Worm (Caenorhabditis elegans) whole organism, late embryonic: ENCODE measurements around the gene Y57G11C.30.
A peak's percentile ranks its signal among the peaks of the same experiment; 100 is the strongest.

Source experiments
- C08G9.2 ChIP-seq: sonication (generic microtip); optimal IDR thresholded peaks from 2 replicates; lab custom pipeline; 2016; ENCODE audit warnings: mild to moderate bottlenecking, missing genetic modification characterization, moderate library complexity, missing compliant biosample characterization
- C38D4.7 ChIP-seq: fragments of 200-800 bp; sonication (Bioruptor generic); optimal IDR thresholded peaks from 2 replicates; lab custom pipeline; 2018; ENCODE audit warnings: mild to moderate bottlenecking, missing genetic modification characterization, moderate library complexity, missing compliant biosample characterization
- F13H6.1 ChIP-seq: sonication (generic microtip); optimal IDR thresholded peaks from 2 replicates; lab custom pipeline; 2016; ENCODE audit warnings: missing genetic modification characterization, missing compliant biosample characterization
- K02D7.2 ChIP-seq: sonication (generic microtip); optimal IDR thresholded peaks from 2 replicates; lab custom pipeline; 2017; ENCODE audit warnings: mild to moderate bottlenecking, missing genetic modification characterization, missing compliant biosample characterization
- K09A11.1 ChIP-seq: sonication (generic microtip); optimal IDR thresholded peaks from 2 replicates; lab custom pipeline; 2017; ENCODE audit warnings: antibody characterized with exemption, mild to moderate bottlenecking, missing genetic modification characterization, missing compliant biosample characterization; ENCODE audit not compliant: insufficient read depth
- T23F11.4 ChIP-seq: fragments of 200-800 bp; sonication (Bioruptor generic); optimal IDR thresholded peaks from 2 replicates; lab custom pipeline; 2018; ENCODE audit warnings: mild to moderate bottlenecking, missing genetic modification characterization, missing compliant biosample characterization
- ahr-1 ChIP-seq: sonication (generic microtip); optimal IDR thresholded peaks from 2 replicates; lab custom pipeline; 2016; ENCODE audit warnings: missing genetic modification characterization, missing compliant biosample characterization
- ama-1 ChIP-seq: fragments of 150-350 bp; optimal IDR thresholded peaks from 2 replicates; lab custom pipeline; 2014
- ceh-14 ChIP-seq: sonication (generic microtip); optimal IDR thresholded peaks from 2 replicates; lab custom pipeline; 2016; ENCODE audit warnings: missing genotype, missing genetic modification characterization, missing compliant biosample characterization
- ceh-18 ChIP-seq: sonication (generic microtip); optimal IDR thresholded peaks from 2 replicates; lab custom pipeline; 2016; ENCODE audit warnings: missing genetic modification characterization, missing compliant biosample characterization
- ceh-2 ChIP-seq: sonication (generic microtip); optimal IDR thresholded peaks from 2 replicates; lab custom pipeline; 2016; ENCODE audit warnings: missing genotype, missing genetic modification characterization, missing compliant biosample characterization
- ceh-45 ChIP-seq: fragments of 200-800 bp; sonication (Bioruptor generic); IDR thresholded peaks from 2 replicates; pipeline ENCODE4 v1.3.6; 2022; ENCODE audit warnings: missing genetic modification reagents, missing genetic modification characterization, missing compliant biosample characterization
- ceh-9 ChIP-seq: sonication (generic microtip); optimal IDR thresholded peaks from 2 replicates; lab custom pipeline; 2016; ENCODE audit warnings: mild to moderate bottlenecking, missing genetic modification characterization, inconsistent platforms, missing compliant biosample characterization
- dmd-4 ChIP-seq: sonication (generic microtip); optimal IDR thresholded peaks from 2 replicates; lab custom pipeline; 2016; ENCODE audit warnings: borderline replicate concordance, missing genetic modification characterization, missing compliant biosample characterization
- dve-1 ChIP-seq: sonication (generic microtip); optimal IDR thresholded peaks from 2 replicates; lab custom pipeline; 2017; ENCODE audit warnings: antibody characterized with exemption, mild to moderate bottlenecking, missing genetic modification characterization, missing compliant biosample characterization
- elt-2 ChIP-seq: sonication (generic microtip); optimal IDR thresholded peaks from 2 replicates; lab custom pipeline; 2016; ENCODE audit warnings: missing genetic modification reagents, missing genetic modification characterization, missing compliant biosample characterization
- ets-4 ChIP-seq: sonication (generic microtip); optimal IDR thresholded peaks from 2 replicates; lab custom pipeline; 2016; ENCODE audit warnings: missing genetic modification characterization, missing compliant biosample characterization
- fax-1 ChIP-seq: sonication (generic microtip); optimal IDR thresholded peaks from 2 replicates; lab custom pipeline; 2016; ENCODE audit warnings: missing genotype, missing genetic modification characterization, missing compliant biosample characterization
- fkh-6 ChIP-seq: sonication (generic microtip); optimal IDR thresholded peaks from 2 replicates; lab custom pipeline; 2016; ENCODE audit warnings: missing genetic modification characterization, missing compliant biosample characterization
- hlh-13 ChIP-seq: fragments of 200-800 bp; sonication (Bioruptor generic); optimal IDR thresholded peaks from 2 replicates; lab custom pipeline; 2018; ENCODE audit warnings: mild to moderate bottlenecking, missing genetic modification characterization, missing compliant biosample characterization
- hlh-30 ChIP-seq: sonication (generic microtip); optimal IDR thresholded peaks from 2 replicates; lab custom pipeline; 2017; ENCODE audit warnings: antibody characterized with exemption, missing genetic modification characterization, missing compliant biosample characterization; ENCODE audit not compliant: insufficient read depth
- lim-6 ChIP-seq: sonication (generic microtip); optimal IDR thresholded peaks from 2 replicates; lab custom pipeline; 2016; ENCODE audit warnings: missing genetic modification characterization, missing compliant biosample characterization
- lin-11 ChIP-seq: fragments of 200-800 bp; sonication (Bioruptor generic); optimal IDR thresholded peaks from 2 replicates; lab custom pipeline; 2018; ENCODE audit warnings: mild to moderate bottlenecking, missing genetic modification characterization, missing compliant biosample characterization
- nhr-232 ChIP-seq: sonication (generic microtip); optimal IDR thresholded peaks from 2 replicates; lab custom pipeline; 2016; ENCODE audit warnings: missing genetic modification characterization, missing compliant biosample characterization
- pha-2 ChIP-seq: sonication (generic microtip); optimal IDR thresholded peaks from 2 replicates; lab custom pipeline; 2017; ENCODE audit warnings: mild to moderate bottlenecking, missing genetic modification characterization, missing compliant biosample characterization
- pha-4 ChIP-seq: fragments of 150-350 bp; optimal IDR thresholded peaks from 2 replicates; lab custom pipeline; 2018; ENCODE audit warnings: missing biosample characterization, missing genetic modification reagents, missing genetic modification characterization
- pqm-1 ChIP-seq: sonication (generic microtip); optimal IDR thresholded peaks from 2 replicates; lab custom pipeline; 2016; ENCODE audit warnings: missing genetic modification characterization, missing compliant biosample characterization
- rnt-1 ChIP-seq: sonication (generic microtip); optimal IDR thresholded peaks from 2 replicates; lab custom pipeline; 2016; ENCODE audit warnings: missing genetic modification characterization, missing compliant biosample characterization
- sdc-2 ChIP-seq: sonication (generic microtip); optimal IDR thresholded peaks from 2 replicates; lab custom pipeline; 2016; ENCODE audit warnings: missing genotype, missing genetic modification characterization, missing compliant biosample characterization
- sox-2 ChIP-seq: fragments of 200-800 bp; sonication (Bioruptor generic); IDR thresholded peaks from 2 replicates; pipeline ENCODE4 v1.3.6; 2022; ENCODE audit warnings: missing genetic modification reagents, missing genetic modification characterization, missing compliant biosample characterization
- tbx-7 ChIP-seq: sonication (generic microtip); optimal IDR thresholded peaks from 2 replicates; lab custom pipeline; 2016; ENCODE audit warnings: missing genotype, missing genetic modification characterization, missing compliant biosample characterization
- ttx-3 ChIP-seq: sonication (generic microtip); optimal IDR thresholded peaks from 2 replicates; lab custom pipeline; 2016; ENCODE audit warnings: missing genetic modification reagents, missing genetic modification characterization, missing compliant biosample characterization
- unc-3 ChIP-seq, 2 experiments: fragments of 200-800 bp in 1 of 2; sonication (Bioruptor generic) in 1 of 2; sonication (generic microtip) in 1 of 2; conservative IDR thresholded peaks in 1 of 2; optimal IDR thresholded peaks in 1 of 2; 2 replicates each; pipeline versions ENCODE4 v1.3.6 to Lab custom; 2016 to 2022; ENCODE audit warnings: missing compliant biosample characterization in 2 of 2, missing genetic modification characterization in 2 of 2, missing genetic modification reagents in 1 of 2
- unc-42 ChIP-seq: sonication (generic microtip); optimal IDR thresholded peaks from 2 replicates; lab custom pipeline; 2016; ENCODE audit warnings: missing genotype, missing genetic modification characterization, missing compliant biosample characterization
- unc-86 ChIP-seq: sonication (generic microtip); optimal IDR thresholded peaks from 2 replicates; lab custom pipeline; 2016; ENCODE audit warnings: missing genetic modification characterization, missing compliant biosample characterization
- zip-5 ChIP-seq: sonication (generic microtip); optimal IDR thresholded peaks from 2 replicates; lab custom pipeline; 2016; ENCODE audit warnings: missing genetic modification characterization, missing compliant biosample characterization

Gene Y57G11C.30

DNA sequence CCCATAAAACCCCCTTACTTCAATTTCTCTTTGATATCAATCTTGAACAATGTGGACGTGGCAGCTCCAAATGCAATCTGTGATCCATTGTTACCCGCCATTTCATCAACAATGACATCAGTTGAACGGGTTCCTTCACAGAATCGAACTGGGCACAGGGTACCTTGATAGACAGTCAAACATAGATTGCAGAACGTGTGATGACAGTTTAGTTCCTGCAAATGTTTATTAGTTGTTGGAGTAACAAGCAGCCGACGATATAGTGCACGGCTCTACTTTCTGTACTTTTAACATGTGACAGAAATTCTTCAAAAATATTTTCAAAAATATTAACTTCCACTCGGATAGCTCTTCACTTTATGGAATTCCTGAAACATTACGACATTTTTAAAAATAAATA, 5.5 kb downstream of the Y57G11C.30 start, which contains the start of gene Y57G11C.48:
Y57G11C.48 (minus strand) TSS at position 101 of the 400 bp plus-strand sequence.
- no peak for TF ChIP-seq K02D7.2 (tag; lab: Kevin White, UChicago)
- TF ChIP-seq tbx-7 (tag; lab: Kevin White, UChicago): no peak

- TF ChIP-seq ceh-18 (tag; lab: Kevin White, UChicago) (no peak), pha-4 (tag; lab: Kevin White, UChicago) (no peak), lin-11 (tag; lab: Kevin White, UChicago) (no peak), dve-1 (tag; lab: Kevin White, UChicago) (no peak), rnt-1 (tag; lab: Kevin White, UChicago) (no peak), sox-2 (GFP tag; lab: Robert Waterston, UW) (no peak), fax-1 (no peak)
Observed at ce11 chrIV:14949048-14949447, 10.4 kb downstream of the Y57G11C.30 start.

ce11 chrIV:14950468-14950867, 11.8 kb downstream of the Y57G11C.30 start, which contains the start of gene Y41E3.22:
TSS of gene Y41E3.22 (plus strand) at chrIV:14950710.
- TF ChIP-seq ceh-2 (no peak), K09A11.1 (no peak)

DNA sequence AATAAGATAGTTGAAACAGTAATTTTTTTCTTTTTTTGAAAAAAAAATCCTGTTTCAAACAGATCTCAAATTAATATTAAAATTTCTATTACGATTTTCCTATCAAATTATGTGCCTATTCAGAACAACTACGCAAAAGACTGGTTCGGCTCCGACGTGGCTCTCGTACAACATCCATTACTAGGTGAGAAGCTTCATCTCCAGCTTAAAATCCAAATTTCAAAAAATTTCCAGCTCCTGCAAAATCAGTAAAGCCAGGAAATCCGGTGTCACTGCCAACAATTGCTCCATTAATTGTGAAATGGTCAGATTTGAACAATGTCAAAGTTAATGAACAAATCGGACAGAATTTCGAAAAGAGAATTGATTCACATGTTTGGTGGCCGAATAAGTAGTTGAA, 15.1 kb downstream of the Y57G11C.30 start:
- TF ChIP-seq fkh-6 (tag; lab: Kevin White, UChicago): no peak
- no peak for TF ChIP-seq unc-86 (tag; lab: Kevin White, UChicago)
- no peak for TF ChIP-seq pha-2 (tag; lab: Kevin White, UChicago)
- no peak for TF ChIP-seq ahr-1
- TF ChIP-seq, all 69 proteins: peak for 0

DNA sequence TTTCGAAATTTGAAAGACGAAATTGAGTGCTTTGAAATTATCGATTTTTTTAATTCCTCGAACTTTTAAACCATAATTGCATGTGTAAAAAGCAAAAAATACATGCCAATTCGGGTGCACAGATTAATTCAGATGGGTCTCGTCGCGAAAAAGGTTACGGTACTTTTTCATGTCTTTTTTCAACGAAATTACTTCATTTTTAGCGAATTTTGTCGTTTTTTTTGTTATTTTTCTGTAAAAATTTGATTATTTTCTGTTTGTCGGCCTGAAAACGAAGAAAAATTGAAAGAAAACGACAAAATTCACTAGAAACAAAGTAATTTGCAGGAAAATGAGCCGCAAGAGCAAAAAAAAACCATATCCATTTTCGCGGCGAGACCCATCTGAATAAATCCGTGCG, 16.1 kb downstream of the Y57G11C.30 start:
- TF ChIP-seq T23F11.4 (GFP tag; lab: Kevin White, UChicago): no peak
- TF ChIP-seq hlh-30 (tag; lab: Kevin White, UChicago): no peak
- TF ChIP-seq ttx-3 (tag; lab: Kevin White, UChicago): no peak
- TF ChIP-seq dmd-4: no peak
- no peak for TF ChIP-seq F13H6.1 (tag; lab: Kevin White, UChicago)
- TF ChIP-seq unc-42 (tag; lab: Kevin White, UChicago): no peak
- TF ChIP-seq ceh-45 (GFP tag; lab: Robert Waterston, UW): no peak
- TF ChIP-seq ceh-2: no peak
- TF ChIP-seq zip-5: no peak
- TF ChIP-seq lin-11 (tag; lab: Kevin White, UChicago): no peak
- no peak for TF ChIP-seq ceh-14 (tag; lab: Kevin White, UChicago)
- no peak for TF ChIP-seq sox-2 (GFP tag; lab: Robert Waterston, UW)
- no peak for TF ChIP-seq hlh-13 (GFP tag; lab: Kevin White, UChicago)
- TF ChIP-seq unc-3 (GFP tag; conservative IDR thresholded peaks at IDR 0.05; lab: Robert Waterston, UW): no peak
- TF ChIP-seq unc-3 (tag; optimal IDR thresholded peaks at IDR 0.05; lab: Kevin White, UChicago): no peak
- TF ChIP-seq lim-6 (tag; lab: Kevin White, UChicago): no peak
- TF ChIP-seq, all 69 proteins: peak for 0

DNA sequence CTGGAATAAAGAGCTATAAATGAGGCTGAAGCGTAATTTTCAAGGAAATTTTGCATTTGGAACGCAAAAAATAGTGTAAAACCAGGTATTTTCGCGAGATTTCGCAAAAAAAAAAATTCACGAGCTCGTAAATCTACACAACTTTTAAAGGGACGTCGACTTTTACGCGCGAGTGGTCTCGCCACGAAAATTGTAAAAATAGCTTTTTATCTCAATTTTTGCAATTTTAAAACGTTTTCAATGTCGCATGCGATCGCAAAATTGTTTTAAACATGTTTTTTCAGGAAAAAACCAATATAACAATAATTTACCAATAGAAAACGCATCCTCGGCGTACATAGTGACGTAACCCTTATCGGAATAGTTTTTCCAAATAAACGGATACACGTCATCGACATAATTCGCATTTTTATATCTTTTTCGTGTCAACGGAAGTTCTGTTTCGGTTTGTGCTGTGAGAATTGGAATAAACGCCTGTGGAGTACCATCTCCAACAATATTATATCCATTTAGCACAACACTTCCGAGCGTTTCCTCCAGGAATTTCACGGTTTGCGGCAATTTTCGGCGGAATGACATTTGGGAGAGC, 18.1 kb downstream of the Y57G11C.30 start:
- TF ChIP-seq C38D4.7 (GFP tag; lab: Kevin White, UChicago): no peak
- no peak for TF ChIP-seq C08G9.2 (tag; lab: Kevin White, UChicago)
- TF ChIP-seq elt-2 (tag; lab: Kevin White, UChicago): peak; percentile 14
- TF ChIP-seq ceh-9 (tag; lab: Kevin White, UChicago): no peak
- no peak for TF ChIP-seq dve-1 (tag; lab: Kevin White, UChicago)
- no peak for TF ChIP-seq pha-4 (tag; lab: Kevin White, UChicago)
- no peak for TF ChIP-seq ets-4
- no peak for TF ChIP-seq sdc-2 (tag; lab: Kevin White, UChicago)
- no peak for TF ChIP-seq tbx-7 (tag; lab: Kevin White, UChicago)
- TF ChIP-seq pqm-1 (tag; lab: Kevin White, UChicago): no peak
- TF ChIP-seq ama-1 (lab: Kevin White, UChicago): peak; percentile 44
- TF ChIP-seq unc-42 (tag; lab: Kevin White, UChicago): no peak
- no peak for TF ChIP-seq nhr-232 (tag; lab: Kevin White, UChicago)
- TF ChIP-seq hlh-30 (tag; lab: Kevin White, UChicago): no peak
